Worm (Caenorhabditis elegans): ENCODE data around the gene clec-226.

- TF ChIP-seq Y79H2A.3 (GFP tag; conservative IDR thresholded peaks at IDR 0.05), result no peak
- no peak for TF ChIP-seq lin-54 (GFP tag; optimal IDR thresholded peaks at IDR 0.05)
- TF ChIP-seq unc-62 (GFP tag; optimal IDR thresholded peaks at IDR 0.05), result no peak
- no peak for TF ChIP-seq ama-1 (optimal IDR thresholded peaks at IDR 0.05)
- no peak for TF ChIP-seq ama-1 (GFP tag; optimal IDR thresholded peaks at IDR 0.05)
- TF ChIP-seq lin-35 (GFP tag; optimal IDR thresholded peaks at IDR 0.05), result no peak
- TF ChIP-seq snpc-4 (GFP tag; optimal IDR thresholded peaks at IDR 0.05), result no peak
- no peak for TF ChIP-seq snpc-4 (tag; optimal IDR thresholded peaks at IDR 0.05)
- no peak for TF ChIP-seq nhr-80 (tag; optimal IDR thresholded peaks at IDR 0.05)
These were observed 42.3 kb upstream of the clec-226 start, which contains the start of gene stdh-3 for ce11 chrV:13904446-13904845.

Measured in whole organism, young adult.